Fruit fly (Drosophila melanogaster): ENCODE data around the gene Tim9a.

DNA sequence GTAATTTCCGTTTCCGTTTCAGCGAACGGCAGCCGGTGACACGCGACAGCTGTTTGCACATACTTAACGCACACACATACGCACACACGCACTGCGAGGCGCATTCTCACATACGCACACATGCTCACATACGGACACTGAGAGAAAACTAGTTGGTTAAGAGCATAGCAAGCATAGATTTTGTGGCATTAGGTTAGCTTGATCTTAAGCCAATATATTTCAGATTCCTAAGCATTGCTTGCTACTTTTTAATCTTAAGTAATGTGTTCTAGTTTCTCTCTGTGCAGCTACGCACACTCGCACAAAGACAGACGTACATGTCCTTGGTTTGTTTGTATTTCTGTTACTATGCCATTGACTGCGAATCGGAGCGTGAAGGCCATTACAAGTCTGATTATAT is 49.1 kb downstream of the Tim9a start:
- TF ChIP-seq pan (optimal IDR thresholded peaks at IDR 0.05) (no peak), Dif (GFP tag; optimal IDR thresholded peaks at IDR 0.05; ENCODE audit: partially characterized antibody) (no peak), Vsx2 (GFP tag; optimal IDR thresholded peaks at IDR 0.05; ENCODE audit: partially characterized antibody) (no peak), fru (GFP tag; optimal IDR thresholded peaks at IDR 0.05) (no peak)

All from whole organism, wandering third instar larva.